Fruit fly (Drosophila melanogaster) Kc167 (cell line): ENCODE data around the gene Dlc90F.

Experiments
- h ChIP-seq: fragments of >200 bp; optimal IDR thresholded peaks from 3 replicates; lab custom pipeline; 2018; ENCODE audit warnings: missing external identifiers
- ttk ChIP-seq: sonication (Bioruptor generic); optimal IDR thresholded peaks from 2 replicates; lab custom pipeline; 2017; ENCODE audit warnings: missing external identifiers

dm6 chr3R:18260016-18260415, 39.0 kb upstream of the Dlc90F start:
- no peak for TF ChIP-seq ttk (lab: Kevin White, UChicago)
- no peak for TF ChIP-seq h (lab: Kevin White, UChicago)
